Worm (Caenorhabditis elegans): Measurements from ENCODE around the gene cbp-1.

The cbp-1 gene

DNA sequence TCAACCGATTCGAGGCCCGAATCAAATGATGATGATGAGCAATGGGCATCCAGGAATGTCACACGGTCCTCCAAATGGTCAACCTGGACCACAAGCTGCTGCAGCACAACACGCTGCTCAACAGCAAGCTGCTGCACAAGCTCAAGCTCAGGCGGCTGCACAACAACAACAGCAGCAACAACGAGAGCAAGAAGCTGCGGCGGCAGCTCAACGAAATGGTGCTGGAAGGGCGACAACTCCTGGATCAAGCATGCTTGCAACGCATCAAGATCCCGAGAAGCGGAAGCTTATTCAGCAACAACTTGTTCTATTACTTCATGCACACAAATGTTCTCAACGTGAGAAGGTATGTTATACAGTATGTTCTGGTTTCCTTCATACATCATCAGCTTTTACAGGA, 1.7 kb downstream of the cbp-1 start:
- TF ChIP-seq set-16 (GFP tag; IDR thresholded peaks at IDR 0.05) (peak; percentile 69), unc-62 (GFP tag; optimal IDR thresholded peaks at IDR 0.05 in 1 of 2) (peak in 1 of 2 experiments; percentile 17), unc-62 (tag; optimal IDR thresholded peaks at IDR 0.05) (no peak), dmd-9 (GFP tag; IDR thresholded peaks at IDR 0.05) (0 out of 2 replicates have a peak, but pooled peaks have one; percentile 55), lin-13 (GFP tag; optimal IDR thresholded peaks at IDR 0.05) (no peak), F49E8.2 (tag; optimal IDR thresholded peaks at IDR 0.05; ENCODE audit: borderline replicate concordance) (no peak), lim-7 (GFP tag; IDR thresholded peaks at IDR 0.05) (0 out of 2 replicates have a peak, but pooled peaks have one; percentile 14), ztf-11 (tag; optimal IDR thresholded peaks at IDR 0.05) (no peak)

DNA sequence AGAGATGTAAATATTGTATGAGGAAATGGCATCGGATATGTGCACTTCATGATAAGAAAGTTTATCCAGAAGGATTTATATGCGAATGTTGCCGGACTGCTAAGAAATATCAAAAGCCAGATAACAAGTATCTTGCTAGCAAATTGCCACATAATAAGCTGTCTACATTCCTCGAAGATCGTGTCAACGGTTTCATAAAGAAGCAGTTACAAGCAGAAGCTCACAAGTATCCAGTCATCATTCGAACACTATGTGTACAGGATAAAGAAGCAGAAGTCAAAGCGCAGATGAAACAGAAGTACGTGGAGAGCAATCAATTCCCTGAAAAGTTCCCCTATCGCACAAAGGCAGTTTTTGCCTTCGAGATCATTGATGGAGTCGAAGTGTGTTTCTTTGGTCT, 4.3 kb downstream of the cbp-1 start:
- no peak for TF ChIP-seq ctbp-1 (GFP tag; IDR thresholded peaks at IDR 0.05)
- TF ChIP-seq unc-62 (GFP tag; optimal IDR thresholded peaks at IDR 0.05 in 1 of 2), result peak in 1 of 2 experiments; percentile 97
- TF ChIP-seq unc-62 (tag; optimal IDR thresholded peaks at IDR 0.05), result no peak
- TF ChIP-seq T20F7.1 (GFP tag; optimal IDR thresholded peaks at IDR 0.05), result no peak
- TF ChIP-seq sdz-12 (GFP tag; optimal IDR thresholded peaks at IDR 0.05), result no peak
- TF ChIP-seq fos-1 (tag; optimal IDR thresholded peaks at IDR 0.05), result no peak
- no peak for TF ChIP-seq cey-2 (tag; optimal IDR thresholded peaks at IDR 0.05; ENCODE audit: borderline replicate concordance, insufficient read depth)
- TF ChIP-seq php-3 (GFP tag; IDR thresholded peaks at IDR 0.05), result no peak

DNA sequence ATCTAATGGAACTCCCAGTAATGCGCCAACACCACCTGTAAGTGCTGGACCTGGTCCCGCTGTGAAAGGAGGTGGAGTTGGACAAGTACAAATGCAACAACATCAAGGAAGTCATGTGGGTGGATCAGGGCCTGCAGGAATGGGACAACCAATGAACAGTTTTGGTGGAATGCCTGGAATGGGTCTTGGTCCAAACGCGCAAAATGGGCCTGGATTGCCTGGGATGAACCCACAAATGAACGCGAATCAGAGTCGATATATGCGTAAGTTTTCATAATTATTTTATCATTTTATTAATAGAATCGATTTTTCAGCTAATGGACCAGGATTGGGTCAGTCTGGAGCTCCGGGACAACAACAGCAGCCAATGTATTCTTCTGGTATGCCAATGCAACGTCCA, 6.1 kb downstream of the cbp-1 start:
- TF ChIP-seq lim-7 (GFP tag; IDR thresholded peaks at IDR 0.05) (no peak), lin-38 (GFP tag; IDR thresholded peaks at IDR 0.05) (0 out of 2 replicates have a peak, but pooled peaks have one; percentile 27), egl-43 (GFP tag; IDR thresholded peaks at IDR 0.05) (no peak), unc-62 (GFP tag; optimal IDR thresholded peaks at IDR 0.05 in 1 of 2) (peak in 1 of 2 experiments; percentile 25), unc-62 (tag; optimal IDR thresholded peaks at IDR 0.05) (no peak), nhr-237 (tag; optimal IDR thresholded peaks at IDR 0.05) (no peak), D1046.2 (GFP tag; IDR thresholded peaks at IDR 0.05) (0 out of 2 replicates have a peak, but pooled peaks have one; percentile 50)

DNA sequence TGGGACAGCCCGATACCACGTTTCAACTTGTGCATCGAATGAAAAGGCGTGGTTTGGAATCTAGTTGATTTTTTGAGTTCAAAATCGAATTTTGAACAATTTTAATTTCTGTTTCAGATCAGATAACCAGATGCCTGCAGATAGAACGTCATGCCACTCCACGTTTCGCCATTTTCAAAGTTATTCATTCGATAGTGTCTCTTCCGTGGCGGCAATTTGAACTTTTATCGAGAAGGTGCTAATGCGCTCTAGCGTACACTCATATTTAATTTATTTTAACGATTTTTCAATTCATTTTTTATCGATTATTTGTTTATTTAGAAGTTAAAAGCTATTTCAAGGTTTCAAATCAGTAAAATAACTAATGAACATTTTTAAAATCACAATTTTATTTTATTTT, 9.6 kb downstream of the cbp-1 start:
- TF ChIP-seq madf-5 (GFP tag; IDR thresholded peaks at IDR 0.05) (no peak), lin-38 (GFP tag; IDR thresholded peaks at IDR 0.05) (peak; percentile 82), aha-1 (tag) (peak; percentile 79), unc-130 (GFP tag; optimal IDR thresholded peaks at IDR 0.05) (peak; percentile 38), mes-2 (tag; optimal IDR thresholded peaks at IDR 0.05; ENCODE audit: poor library complexity, severe bottlenecking) (peak; percentile 73), dpl-1 (GFP tag; optimal IDR thresholded peaks at IDR 0.05) (peak; percentile 54), mxl-3 (GFP tag; optimal IDR thresholded peaks at IDR 0.05) (no peak)

DNA sequence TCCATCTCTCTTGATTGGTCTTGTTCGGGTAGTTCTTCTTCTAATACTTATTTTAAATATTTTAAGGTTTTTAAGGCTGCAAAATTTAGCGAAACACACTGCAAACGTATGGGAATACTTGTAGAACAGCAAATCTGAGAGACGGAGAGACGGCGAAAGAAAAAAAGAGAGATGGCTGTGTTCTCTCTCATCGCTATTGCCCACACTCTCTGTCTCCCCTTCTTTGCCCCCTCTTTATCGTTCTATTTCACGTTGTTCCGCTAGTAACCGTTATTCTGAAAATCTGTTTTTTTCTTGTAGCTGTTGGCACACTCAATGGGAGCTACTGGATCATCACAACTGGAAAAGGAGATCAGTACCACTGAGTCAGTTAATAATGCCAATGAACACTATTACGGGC, 10.0 kb downstream of the cbp-1 start, which contains the start of gene usp-46:
TSS of gene usp-46 (plus strand) at position 301 of the 400 bp plus-strand sequence.
- TF ChIP-seq mep-1 (tag; optimal IDR thresholded peaks at IDR 0.05), result peak; percentile 7
- 0 out of 2 replicates have a peak, but pooled peaks have one; percentile 18 for TF ChIP-seq hmg-1.1 (GFP tag; IDR thresholded peaks at IDR 0.05)
- TF ChIP-seq D1046.2 (GFP tag; IDR thresholded peaks at IDR 0.05), result no peak
- no peak for TF ChIP-seq lsy-2 (tag; optimal IDR thresholded peaks at IDR 0.05)
- TF ChIP-seq nhr-28 (tag; optimal IDR thresholded peaks at IDR 0.05), result peak; percentile 4
- peak; percentile 4 for TF ChIP-seq hlh-11 (tag; optimal IDR thresholded peaks at IDR 0.05)
- peak; percentile 10 for TF ChIP-seq dve-1 (tag; optimal IDR thresholded peaks at IDR 0.05; ENCODE audit: insufficient read depth)
- peak; percentile 22 for TF ChIP-seq mes-2 (tag; optimal IDR thresholded peaks at IDR 0.05; ENCODE audit: poor library complexity, severe bottlenecking)

DNA sequence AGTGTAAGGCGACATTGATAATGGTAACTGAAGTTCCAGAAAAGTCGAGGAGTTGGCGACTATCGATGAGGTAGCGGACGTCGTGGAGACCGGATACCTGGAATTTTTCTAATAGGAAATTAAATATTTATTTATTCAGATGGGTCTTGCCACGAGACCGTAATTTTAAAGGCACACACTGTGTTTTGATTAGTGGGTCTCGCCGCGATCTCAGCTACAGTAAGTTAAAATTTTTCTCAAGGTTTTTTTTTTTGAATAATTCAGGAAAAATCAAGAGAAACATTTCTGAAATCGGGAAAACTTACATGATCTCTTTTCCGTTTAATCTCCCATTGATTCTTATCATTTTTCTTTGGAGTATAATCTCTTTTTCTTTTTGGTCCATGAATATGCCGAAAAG, 12.8 kb downstream of the cbp-1 start:
- no peak for TF ChIP-seq cey-2 (tag; optimal IDR thresholded peaks at IDR 0.05; ENCODE audit: borderline replicate concordance, insufficient read depth)
- TF ChIP-seq lin-38 (GFP tag; IDR thresholded peaks at IDR 0.05), result peak; percentile 32; the same call in 1 of the 2 replicates

Data from whole organism, L4 larva.